Fruit fly (Drosophila melanogaster): ENCODE data around the gene Gr28b.
A peak's percentile ranks its signal among the peaks of the same experiment; 100 is the strongest.

The Gr28b gene

dm6 chr2L:7498208-7498607 is 36.2 kb upstream of the Gr28b start:
- TF ChIP-seq CG9705 (GFP tag; optimal IDR thresholded peaks at IDR 0.05) (no peak), Jra (GFP tag; optimal IDR thresholded peaks at IDR 0.05) (no peak), N (GFP tag; optimal IDR thresholded peaks at IDR 0.05) (no peak), foxo (GFP tag; optimal IDR thresholded peaks at IDR 0.05) (no peak), Vsx2 (GFP tag; optimal IDR thresholded peaks at IDR 0.05; ENCODE audit: partially characterized antibody) (no peak), Rel (GFP tag; optimal IDR thresholded peaks at IDR 0.05) (no peak), Rel (tag; optimal IDR thresholded peaks at IDR 0.05) (no peak), Sp1 (GFP tag; optimal IDR thresholded peaks at IDR 0.05) (no peak)

- no peak for TF ChIP-seq lola (GFP tag; optimal IDR thresholded peaks at IDR 0.05)
- TF ChIP-seq jim (GFP tag; optimal IDR thresholded peaks at IDR 0.05), result no peak
- TF ChIP-seq brk (GFP tag; optimal IDR thresholded peaks at IDR 0.05), result no peak
- TF ChIP-seq CG32264 (GFP tag; optimal IDR thresholded peaks at IDR 0.05), result no peak
- no peak for TF ChIP-seq Dif (GFP tag; optimal IDR thresholded peaks at IDR 0.05; ENCODE audit: partially characterized antibody)
- TF ChIP-seq HLH106 (tag; optimal IDR thresholded peaks at IDR 0.05), result no peak
- TF ChIP-seq Rel (GFP tag; optimal IDR thresholded peaks at IDR 0.05), result no peak
- TF ChIP-seq Rel (tag; optimal IDR thresholded peaks at IDR 0.05), result no peak
- no peak for TF ChIP-seq h (GFP tag; optimal IDR thresholded peaks at IDR 0.05)
- TF ChIP-seq Hnf4 (GFP tag; optimal IDR thresholded peaks at IDR 0.05), result no peak
- TF ChIP-seq Abd-B (GFP tag; optimal IDR thresholded peaks at IDR 0.05), result no peak
These were observed 35.2 kb upstream of the Gr28b start, which contains the start of gene Obp28a for dm6 chr2L:7497265-7497664. Obp28a (minus strand) TSS chr2L:7497365.

dm6 chr2L:7495987-7496503 is 34.0 kb upstream of the Gr28b start, which contains the start of gene Ziz:
Ziz (minus strand) TSS chr2L:7496307.
- TF ChIP-seq psq (GFP tag; optimal IDR thresholded peaks at IDR 0.05) (no peak), ey (GFP tag; optimal IDR thresholded peaks at IDR 0.05) (no peak), HLH106 (tag; optimal IDR thresholded peaks at IDR 0.05) (no peak), tai (GFP tag; optimal IDR thresholded peaks at IDR 0.05) (no peak), foxo (GFP tag; optimal IDR thresholded peaks at IDR 0.05) (peak in 1 of 2 experiments; percentile 17), N (GFP tag; optimal IDR thresholded peaks at IDR 0.05) (no peak), dl (GFP tag; optimal IDR thresholded peaks at IDR 0.05; ENCODE audit: insufficient read depth in 1 of 2, partially characterized antibody in 2 of 2) (no peak), Myc (optimal IDR thresholded peaks at IDR 0.05) (peak; percentile 34), Sp1 (GFP tag; optimal IDR thresholded peaks at IDR 0.05) (peak; percentile 13), Mio (GFP tag; optimal IDR thresholded peaks at IDR 0.05) (no peak), lola (GFP tag; optimal IDR thresholded peaks at IDR 0.05) (no peak), Rel (GFP tag; optimal IDR thresholded peaks at IDR 0.05) (no peak), Rel (tag; optimal IDR thresholded peaks at IDR 0.05) (peak; percentile 44), CG9705 (GFP tag; optimal IDR thresholded peaks at IDR 0.05) (no peak), h (GFP tag; optimal IDR thresholded peaks at IDR 0.05) (peak; percentile 13), CrebA (GFP tag; optimal IDR thresholded peaks at IDR 0.05; ENCODE audit: borderline replicate concordance) (no peak), sv (GFP tag; optimal IDR thresholded peaks at IDR 0.05) (no peak), fru (GFP tag; optimal IDR thresholded peaks at IDR 0.05) (peak; percentile 46), dmrt93B (GFP tag; optimal IDR thresholded peaks at IDR 0.05) (no peak), sage (GFP tag; optimal IDR thresholded peaks at IDR 0.05) (no peak), CG32264 (GFP tag; optimal IDR thresholded peaks at IDR 0.05) (no peak), brk (GFP tag; optimal IDR thresholded peaks at IDR 0.05) (no peak), Hr78 (GFP tag; optimal IDR thresholded peaks at IDR 0.05) (no peak), rgr (GFP tag; optimal IDR thresholded peaks at IDR 0.05) (peak; percentile 8), pan (optimal IDR thresholded peaks at IDR 0.05) (no peak), usp (GFP tag; optimal IDR thresholded peaks at IDR 0.05) (no peak), Abd-B (GFP tag; optimal IDR thresholded peaks at IDR 0.05) (no peak), Jra (GFP tag; optimal IDR thresholded peaks at IDR 0.05) (no peak), GATAd (GFP tag; optimal IDR thresholded peaks at IDR 0.05) (no peak), OdsH (GFP tag; optimal IDR thresholded peaks at IDR 0.05) (no peak), Hnf4 (GFP tag; optimal IDR thresholded peaks at IDR 0.05) (peak; percentile 41), Vsx2 (GFP tag; optimal IDR thresholded peaks at IDR 0.05; ENCODE audit: partially characterized antibody) (no peak), br (GFP tag; optimal IDR thresholded peaks at IDR 0.05) (no peak), jim (GFP tag; optimal IDR thresholded peaks at IDR 0.05) (no peak), Dif (GFP tag; optimal IDR thresholded peaks at IDR 0.05; ENCODE audit: partially characterized antibody) (no peak), dsf (GFP tag; optimal IDR thresholded peaks at IDR 0.05; ENCODE audit: borderline replicate concordance) (no peak), Dfd (GFP tag; optimal IDR thresholded peaks at IDR 0.05) (no peak), woc (GFP tag; optimal IDR thresholded peaks at IDR 0.05) (no peak), Hr83 (GFP tag; optimal IDR thresholded peaks at IDR 0.05; ENCODE audit: poor library complexity, severe bottlenecking) (peak; percentile 9)

All from whole organism, wandering third instar larva.